Worm (Caenorhabditis elegans): ENCODE measurements around the gene pes-8.

Gene pes-8

ce11 chrX:9296591-9296990 is 45.0 kb downstream of the pes-8 start, which contains the start of gene gly-13:
gly-13 (minus strand) TSS chrX:9296622.
- no peak for TF ChIP-seq mec-3 (tag; optimal IDR thresholded peaks at IDR 0.05; ENCODE audit: borderline replicate concordance)
- peak; percentile 57 for TF ChIP-seq hlh-8 (tag; optimal IDR thresholded peaks at IDR 0.05)
- TF ChIP-seq ceh-34 (tag; optimal IDR thresholded peaks at IDR 0.05) = peak; percentile 40
- no peak for TF ChIP-seq pros-1 (tag; optimal IDR thresholded peaks at IDR 0.05)
- peak; percentile 57 for TF ChIP-seq ceh-31 (tag; optimal IDR thresholded peaks at IDR 0.05)
- no peak for TF ChIP-seq hlh-30 (tag; optimal IDR thresholded peaks at IDR 0.05; ENCODE audit: insufficient read depth)
- peak; percentile 52 for TF ChIP-seq nhr-232 (tag; optimal IDR thresholded peaks at IDR 0.05)
- peak; percentile 30 for TF ChIP-seq Y22D7AL.16 (tag; optimal IDR thresholded peaks at IDR 0.05)
- TF ChIP-seq sdc-2 (tag; optimal IDR thresholded peaks at IDR 0.05) = no peak
- TF ChIP-seq ahr-1 (tag; optimal IDR thresholded peaks at IDR 0.05) = peak; percentile 9
- peak; percentile 56 for TF ChIP-seq hlh-15 (tag; optimal IDR thresholded peaks at IDR 0.05)
- TF ChIP-seq che-1 (tag; optimal IDR thresholded peaks at IDR 0.05) = peak; percentile 63
- no peak for TF ChIP-seq sox-2 (GFP tag; IDR thresholded peaks at IDR 0.05)
- TF ChIP-seq ceh-19 (GFP tag; optimal IDR thresholded peaks at IDR 0.05) = peak; percentile 80
- peak; percentile 48 for TF ChIP-seq hlh-13 (GFP tag; optimal IDR thresholded peaks at IDR 0.05)
- TF ChIP-seq ttx-3 (tag; optimal IDR thresholded peaks at IDR 0.05) = peak; percentile 71
- TF ChIP-seq ceh-9 (tag; optimal IDR thresholded peaks at IDR 0.05) = no peak
- peak; percentile 43 for TF ChIP-seq ztf-16 (tag; optimal IDR thresholded peaks at IDR 0.05)
- peak; percentile 60 for TF ChIP-seq unc-86 (tag; optimal IDR thresholded peaks at IDR 0.05)
- peak; percentile 22 for TF ChIP-seq T23F11.4 (GFP tag; optimal IDR thresholded peaks at IDR 0.05)
- TF ChIP-seq elt-2 (tag; optimal IDR thresholded peaks at IDR 0.05) = peak; percentile 82
- TF ChIP-seq ref-2 (tag; optimal IDR thresholded peaks at IDR 0.05) = peak; percentile 44
- TF ChIP-seq pha-4 (tag; optimal IDR thresholded peaks at IDR 0.05) = no peak
- TF ChIP-seq elt-4 (tag; optimal IDR thresholded peaks at IDR 0.05) = no peak
- no peak for TF ChIP-seq C08G9.2 (tag; optimal IDR thresholded peaks at IDR 0.05)
- no peak for TF ChIP-seq ceh-22 (tag; optimal IDR thresholded peaks at IDR 0.05)
- no peak for TF ChIP-seq lim-6 (tag; optimal IDR thresholded peaks at IDR 0.05)
- TF ChIP-seq pha-2 (tag; optimal IDR thresholded peaks at IDR 0.05) = peak; percentile 55
- TF ChIP-seq gmeb-2 (tag; optimal IDR thresholded peaks at IDR 0.05) = peak; percentile 44
- peak; percentile 38 for TF ChIP-seq ceh-2 (tag; optimal IDR thresholded peaks at IDR 0.05)
- TF ChIP-seq odd-2 (tag; optimal IDR thresholded peaks at IDR 0.05) = peak; percentile 58
- peak; percentile 43 for TF ChIP-seq madf-2 (tag; optimal IDR thresholded peaks at IDR 0.05)
- TF ChIP-seq fkh-10 (GFP tag; optimal IDR thresholded peaks at IDR 0.05) = no peak
- TF ChIP-seq fax-1 (tag; optimal IDR thresholded peaks at IDR 0.05) = peak; percentile 76
- peak; percentile 48 for TF ChIP-seq C38D4.7 (GFP tag; optimal IDR thresholded peaks at IDR 0.05)
- no peak for TF ChIP-seq ceh-30 (tag; optimal IDR thresholded peaks at IDR 0.05)
- no peak for TF ChIP-seq ceh-18 (tag; optimal IDR thresholded peaks at IDR 0.05)
- peak; percentile 46 for TF ChIP-seq lin-11 (tag; optimal IDR thresholded peaks at IDR 0.05)
- no peak for TF ChIP-seq eyg-1 (tag; optimal IDR thresholded peaks at IDR 0.05)
- TF ChIP-seq F13H6.1 (tag; optimal IDR thresholded peaks at IDR 0.05) = peak; percentile 37
- TF ChIP-seq zip-5 (tag; optimal IDR thresholded peaks at IDR 0.05) = peak; percentile 61
- TF ChIP-seq K02D7.2 (tag; optimal IDR thresholded peaks at IDR 0.05) = no peak
- TF ChIP-seq pag-3 (tag; optimal IDR thresholded peaks at IDR 0.05; ENCODE audit: borderline replicate concordance) = no peak
- peak; percentile 29 for TF ChIP-seq fkh-6 (tag; optimal IDR thresholded peaks at IDR 0.05)
- TF ChIP-seq sox-4 (tag; optimal IDR thresholded peaks at IDR 0.05) = peak; percentile 70
- no peak for TF ChIP-seq unc-3 (GFP tag; conservative IDR thresholded peaks at IDR 0.05)
- TF ChIP-seq unc-3 (tag; optimal IDR thresholded peaks at IDR 0.05) = peak; percentile 42
- TF ChIP-seq ceh-24 (tag; optimal IDR thresholded peaks at IDR 0.05) = peak; percentile 19
- TF ChIP-seq rnt-1 (tag; optimal IDR thresholded peaks at IDR 0.05) = peak; percentile 62
- TF ChIP-seq unc-55 (GFP tag; optimal IDR thresholded peaks at IDR 0.05) = no peak
- TF ChIP-seq tbx-7 (tag; optimal IDR thresholded peaks at IDR 0.05) = no peak
- no peak for TF ChIP-seq pqm-1 (tag; optimal IDR thresholded peaks at IDR 0.05)
- TF ChIP-seq dmd-4 (tag; optimal IDR thresholded peaks at IDR 0.05; ENCODE audit: borderline replicate concordance) = peak; percentile 26
- peak; percentile 63 for TF ChIP-seq ceh-14 (tag; optimal IDR thresholded peaks at IDR 0.05)
